Worm (Caenorhabditis elegans) whole organism, young adult: ENCODE data around the gene cutl-15.

Experiments
- F33H1.4 ChIP-seq: fragments of 200-800 bp; sonication (Bioruptor generic); IDR thresholded peaks from 2 replicates; pipeline ENCODE4 v1.3.6; 2022; ENCODE audit warnings: missing genetic modification reagents, missing genetic modification characterization, missing compliant biosample characterization
- F37B4.10 ChIP-seq: fragments of 200-800 bp; sonication (Bioruptor generic); IDR thresholded peaks from 2 replicates; pipeline ENCODE4 v1.3.6; 2022; ENCODE audit warnings: missing genetic modification characterization, missing compliant biosample characterization
- K11D2.4 ChIP-seq: fragments of 200-800 bp; sonication (Bioruptor generic); IDR thresholded peaks from 2 replicates; pipeline ENCODE4 v1.3.6; 2022; ENCODE audit warnings: missing genetic modification reagents, missing genetic modification characterization, missing compliant biosample characterization
- K12H6.12 ChIP-seq: fragments of 200-800 bp; sonication (Bioruptor generic); optimal IDR thresholded peaks from 2 replicates; lab custom pipeline; 2018; ENCODE audit warnings: mild to moderate bottlenecking, missing genetic modification characterization, missing compliant biosample characterization
- Y53F4B.3 ChIP-seq: fragments of 200-800 bp; sonication (Bioruptor generic); IDR thresholded peaks from 2 replicates; pipeline ENCODE4 v1.3.6; 2022; ENCODE audit warnings: missing genetic modification reagents, missing genetic modification characterization, missing compliant biosample characterization
- Y95B8A.8 ChIP-seq: fragments of 200-800 bp; sonication (Bioruptor generic); IDR thresholded peaks from 2 replicates; pipeline ENCODE4 v1.3.6; 2022; ENCODE audit warnings: missing genetic modification reagents, missing genetic modification characterization, missing compliant biosample characterization
- akir-1 ChIP-seq: fragments of 200-800 bp; sonication (Bioruptor generic); optimal IDR thresholded peaks from 2 replicates; lab custom pipeline; 2018; ENCODE audit warnings: mild to moderate bottlenecking, missing genetic modification characterization, moderate library complexity, missing compliant biosample characterization
- ama-1 ChIP-seq, 3 experiments: fragments of 150-350 bp in 1 of 3; sonication (generic microtip) in 2 of 3; optimal IDR thresholded peaks; 2 replicates each; lab custom pipeline; 2014 to 2018; ENCODE audit warnings: missing biosample characterization in 2 of 3, missing genetic modification characterization in 2 of 3, missing genetic modification reagents in 2 of 3
- aptf-3 ChIP-seq: fragments of 200-800 bp; sonication (Bioruptor generic); IDR thresholded peaks from 2 replicates; pipeline ENCODE4 v1.3.6; 2022; ENCODE audit warnings: missing genetic modification characterization, missing compliant biosample characterization
- athp-1 ChIP-seq: sonication (generic microtip); optimal IDR thresholded peaks from 2 replicates; lab custom pipeline; 2017; ENCODE audit warnings: mild to moderate bottlenecking, missing genetic modification characterization, missing compliant biosample characterization
- attf-3 ChIP-seq: fragments of 200-800 bp; sonication (Bioruptor generic); conservative IDR thresholded peaks from 2 replicates; pipeline ENCODE4 v1.3.6; 2022; ENCODE audit warnings: missing genetic modification reagents, missing genetic modification characterization, missing compliant biosample characterization
- attf-6 ChIP-seq: fragments of 200-800 bp; sonication (Bioruptor generic); IDR thresholded peaks from 2 replicates; pipeline ENCODE4 v1.3.6; 2022; ENCODE audit warnings: missing genetic modification reagents, missing genetic modification characterization, missing compliant biosample characterization
- ceh-27 ChIP-seq: fragments of 200-800 bp; sonication (Bioruptor generic); optimal IDR thresholded peaks from 2 replicates; lab custom pipeline; 2018; ENCODE audit warnings: mild to moderate bottlenecking, missing genetic modification characterization, moderate library complexity, missing compliant biosample characterization
- ceh-40 ChIP-seq: fragments of 200-800 bp; sonication (Bioruptor generic); IDR thresholded peaks from 2 replicates; pipeline ENCODE4 v1.3.6; 2022; ENCODE audit warnings: missing genetic modification characterization, missing compliant biosample characterization
- chd-7 ChIP-seq: sonication (generic microtip); optimal IDR thresholded peaks from 2 replicates; lab custom pipeline; 2016; ENCODE audit warnings: mild to moderate bottlenecking, missing genetic modification characterization, moderate library complexity, missing compliant biosample characterization
- die-1 ChIP-seq: sonication (generic microtip); optimal IDR thresholded peaks from 2 replicates; lab custom pipeline; 2016; ENCODE audit warnings: missing genotype, mild to moderate bottlenecking, missing genetic modification characterization, missing compliant biosample characterization
- dpl-1 ChIP-seq: fragments of 150-350 bp; optimal IDR thresholded peaks from 2 replicates; lab custom pipeline; 2014; ENCODE audit warnings: missing biosample characterization, missing genetic modification reagents, missing genetic modification characterization
- efl-1 ChIP-seq: fragments of 150-350 bp; optimal IDR thresholded peaks from 2 replicates; lab custom pipeline; 2014; ENCODE audit warnings: missing biosample characterization, missing genetic modification reagents, missing genetic modification characterization
- egl-44 ChIP-seq: fragments of 200-800 bp; sonication (Bioruptor generic); IDR thresholded peaks from 2 replicates; pipeline ENCODE4 v1.3.6; 2022; ENCODE audit warnings: missing genetic modification reagents, missing genetic modification characterization, missing compliant biosample characterization
- ekl-4 ChIP-seq: fragments of 200-800 bp; sonication (Bioruptor generic); IDR thresholded peaks from 2 replicates; pipeline ENCODE4 v1.3.6; 2022; ENCODE audit warnings: missing genetic modification reagents, missing genetic modification characterization, missing compliant biosample characterization
- him-1 ChIP-seq: sonication (generic microtip); optimal IDR thresholded peaks from 2 replicates; lab custom pipeline; 2016; ENCODE audit warnings: missing genotype, missing genetic modification reagents, missing genetic modification characterization, missing compliant biosample characterization
- hmg-1.2 ChIP-seq: fragments of 200-800 bp; sonication (Bioruptor generic); IDR thresholded peaks from 2 replicates; pipeline ENCODE4 v1.3.6; 2022; ENCODE audit warnings: missing genetic modification reagents, missing genetic modification characterization, missing compliant biosample characterization
- hsf-1 ChIP-seq: fragments of 200-800 bp; sonication (Bioruptor generic); IDR thresholded peaks from 2 replicates; pipeline ENCODE4 v1.3.6; 2022; ENCODE audit warnings: missing genetic modification reagents, missing genetic modification characterization, missing compliant biosample characterization
- let-526 ChIP-seq: fragments of 200-800 bp; sonication (Bioruptor generic); IDR thresholded peaks from 2 replicates; pipeline ENCODE4 v1.3.6; 2022; ENCODE audit warnings: missing genetic modification reagents, missing genetic modification characterization, missing compliant biosample characterization
- lin-54 ChIP-seq: fragments of 200-800 bp; sonication (Bioruptor generic); optimal IDR thresholded peaks from 2 replicates; lab custom pipeline; 2018; ENCODE audit warnings: mild to moderate bottlenecking, missing genetic modification characterization, missing compliant biosample characterization
- lsl-1 ChIP-seq: fragments of 200-800 bp; sonication (Bioruptor generic); optimal IDR thresholded peaks from 2 replicates; lab custom pipeline; 2018; ENCODE audit warnings: mild to moderate bottlenecking, missing genetic modification characterization, moderate library complexity, missing compliant biosample characterization
- madf-6 ChIP-seq: fragments of 200-800 bp; sonication (Bioruptor generic); IDR thresholded peaks from 2 replicates; pipeline ENCODE4 v1.3.6; 2022; ENCODE audit warnings: missing genetic modification reagents, missing genetic modification characterization, missing compliant biosample characterization
- madf-8 ChIP-seq: fragments of 200-800 bp; sonication (Bioruptor generic); conservative IDR thresholded peaks from 2 replicates; pipeline ENCODE4 v1.3.6; 2022; ENCODE audit warnings: missing genetic modification reagents, missing genetic modification characterization, missing compliant biosample characterization
- mcd-1 ChIP-seq: fragments of 200-800 bp; sonication (Bioruptor generic); IDR thresholded peaks from 2 replicates; pipeline ENCODE4 v1.3.6; 2022; ENCODE audit warnings: missing genetic modification reagents, missing genetic modification characterization, missing compliant biosample characterization
- mel-28 ChIP-seq: sonication (generic microtip); optimal IDR thresholded peaks from 2 replicates; lab custom pipeline; 2016; ENCODE audit warnings: borderline replicate concordance, mild to moderate bottlenecking, missing genetic modification characterization, missing compliant biosample characterization
- nfya-1 ChIP-seq: sonication (generic microtip); optimal IDR thresholded peaks from 2 replicates; lab custom pipeline; 2017; ENCODE audit warnings: antibody characterized with exemption, missing compliant biosample characterization, missing genetic modification characterization, borderline replicate concordance; ENCODE audit not compliant: insufficient read depth
- nfyb-1 ChIP-seq: fragments of 200-800 bp; sonication (Bioruptor generic); IDR thresholded peaks from 2 replicates; pipeline ENCODE4 v1.3.6; 2022; ENCODE audit warnings: missing genetic modification reagents, missing genetic modification characterization, missing compliant biosample characterization
- nhr-120 ChIP-seq: fragments of 200-800 bp; sonication (Bioruptor generic); IDR thresholded peaks from 2 replicates; pipeline ENCODE4 v1.3.6; 2022; ENCODE audit warnings: missing genetic modification characterization, missing compliant biosample characterization
- nhr-27 ChIP-seq: fragments of 200-800 bp; sonication (Bioruptor generic); optimal IDR thresholded peaks from 2 replicates; lab custom pipeline; 2018; ENCODE audit warnings: mild to moderate bottlenecking, missing genetic modification characterization, moderate library complexity, missing compliant biosample characterization
- nhr-80 ChIP-seq: sonication (generic microtip); optimal IDR thresholded peaks from 2 replicates; lab custom pipeline; 2016; ENCODE audit warnings: missing genetic modification characterization, missing compliant biosample characterization
- nhr-90 ChIP-seq: sonication (generic microtip); optimal IDR thresholded peaks from 2 replicates; lab custom pipeline; 2016; ENCODE audit warnings: missing genotype, mild to moderate bottlenecking, missing genetic modification characterization, missing compliant biosample characterization
- snpc-1.1 ChIP-seq: sonication (generic microtip); optimal IDR thresholded peaks from 2 replicates; lab custom pipeline; 2017; ENCODE audit warnings: missing genetic modification characterization, mild to moderate bottlenecking, missing compliant biosample characterization, antibody characterized with exemption, moderate library complexity, missing genotype, missing genetic modification reagents; ENCODE audit not compliant: insufficient read depth
- sptf-2 ChIP-seq: fragments of 200-800 bp; sonication (Bioruptor generic); optimal IDR thresholded peaks from 2 replicates; lab custom pipeline; 2018; ENCODE audit warnings: mild to moderate bottlenecking, missing genetic modification characterization, missing compliant biosample characterization
- unc-62 ChIP-seq: fragments of 150-350 bp; optimal IDR thresholded peaks from 2 replicates; lab custom pipeline; 2014; ENCODE audit warnings: missing biosample characterization, missing genetic modification reagents, missing genetic modification characterization
- xnd-1 ChIP-seq: sonication (generic microtip); optimal IDR thresholded peaks from 2 replicates; lab custom pipeline; 2016; ENCODE audit warnings: missing genotype, missing genetic modification reagents, missing genetic modification characterization, missing compliant biosample characterization
- ztf-3 ChIP-seq: fragments of 200-800 bp; sonication (Bioruptor generic); optimal IDR thresholded peaks from 2 replicates; lab custom pipeline; 2018; ENCODE audit warnings: mild to moderate bottlenecking, missing genetic modification characterization, missing compliant biosample characterization

Gene cutl-15

ce11 chrII:8948640-8949039, 1.2 kb upstream of the cutl-15 start (continued):
- no peak for TF ChIP-seq dpl-1

ce11 chrII:8945167-8945566, 2.3 kb downstream of the cutl-15 start:
- TF ChIP-seq sptf-2 (GFP tag; lab: Kevin White, UChicago) (no peak), xnd-1 (no peak), nfya-1 (no peak), chd-7 (tag; lab: Kevin White, UChicago) (no peak), K11D2.4 (no peak), Y53F4B.3 (GFP tag; lab: Robert Waterston, UW) (no peak), lin-54 (no peak)

- TF ChIP-seq Y53F4B.3 (GFP tag; lab: Robert Waterston, UW) (no peak), efl-1 (GFP tag; lab: Kevin White, UChicago) (peak; percentile 25), let-526 (GFP tag; lab: Robert Waterston, UW) (no peak), aptf-3 (GFP tag; lab: Robert Waterston, UW) (no peak), ekl-4 (GFP tag; lab: Robert Waterston, UW) (no peak), snpc-1.1 (tag; lab: Kevin White, UChicago) (no peak), mcd-1 (GFP tag; lab: Robert Waterston, UW) (peak; percentile 19; the same call in 1 of the 2 replicates), him-1 (tag; lab: Kevin White, UChicago) (peak; percentile 53), egl-44 (GFP tag; lab: Robert Waterston, UW) (no peak), unc-62 (GFP tag; lab: Kevin White, UChicago) (no peak), nhr-120 (GFP tag; lab: Robert Waterston, UW) (no peak), F33H1.4 (GFP tag; lab: Robert Waterston, UW) (peak; percentile 81), lsl-1 (GFP tag; lab: Kevin White, UChicago) (peak; percentile 84), nfyb-1 (GFP tag; lab: Robert Waterston, UW) (no peak), madf-8 (GFP tag; lab: Robert Waterston, UW) (0 out of 2 replicates have a peak, but pooled peaks have one; percentile 24), K12H6.12 (tag; lab: Kevin White, UChicago) (no peak), madf-6 (GFP tag; lab: Robert Waterston, UW) (peak; percentile 54), attf-3 (GFP tag; lab: Robert Waterston, UW) (no peak), ceh-27 (no peak), nhr-80 (no peak), xnd-1 (peak; percentile 19), hsf-1 (GFP tag; lab: Robert Waterston, UW) (no peak), lin-54 (peak; percentile 80)
Measured at ce11 chrII:8940362-8940940, 7.0 kb downstream of the cutl-15 start, which contains the start of the genes set-17 and T21B10.4. Gene set-17, minus strand, starts transcription at chrII:8940488. Gene T21B10.4, plus strand, starts transcription at chrII:8940894.

- TF ChIP-seq die-1 (tag; lab: Kevin White, UChicago) (no peak), akir-1 (GFP tag; lab: Kevin White, UChicago) (no peak), nhr-90 (no peak), attf-6 (GFP tag; lab: Robert Waterston, UW) (0 out of 2 replicates have a peak, but pooled peaks have one; percentile 17), mel-28 (tag; lab: Kevin White, UChicago) (no peak), mcd-1 (GFP tag; lab: Robert Waterston, UW) (no peak), aptf-3 (GFP tag; lab: Robert Waterston, UW) (no peak), him-1 (tag; lab: Kevin White, UChicago) (peak; percentile 44), hmg-1.2 (GFP tag; lab: Robert Waterston, UW) (no peak; the same call in 1 of the 2 replicates), sptf-2 (GFP tag; lab: Kevin White, UChicago) (no peak), ama-1 (optimal IDR thresholded peaks at IDR 0.05; lab: Kevin White, UChicago) (no peak), ama-1 (GFP tag; optimal IDR thresholded peaks at IDR 0.05; lab: Kevin White, UChicago) (peak in 1 of 2 experiments; percentile 57), Y95B8A.8 (peak; percentile 80), dpl-1 (no peak), ztf-3 (GFP tag; lab: Kevin White, UChicago) (no peak), F37B4.10 (GFP tag; lab: Robert Waterston, UW) (no peak), nhr-27 (tag; lab: Kevin White, UChicago) (no peak), athp-1 (tag; lab: Kevin White, UChicago) (peak; percentile 69), ceh-40 (GFP tag; lab: Robert Waterston, UW) (no peak), attf-3 (GFP tag; lab: Robert Waterston, UW) (no peak)
Measured at ce11 chrII:8938907-8939622, 8.4 kb downstream of the cutl-15 start.
